Fruit fly (Drosophila melanogaster) whole organism, embryonic: ENCODE data around the gene Dph3.

Experiments used
- Atf-2 ChIP-seq: fragments of 200-800 bp; sonication (Bioruptor generic); optimal IDR thresholded peaks from 2 replicates; lab custom pipeline; 2016; ENCODE audit warnings: missing biosample characterization, missing genetic modification characterization
- CG10147 ChIP-seq: fragments of 200-800 bp; sonication (Bioruptor generic); optimal IDR thresholded peaks from 2 replicates; lab custom pipeline; 2019; ENCODE audit warnings: missing biosample characterization, mild to moderate bottlenecking, missing genetic modification characterization, moderate library complexity
- CG11456 ChIP-seq: fragments of 200-800 bp; sonication (Bioruptor generic); IDR thresholded peaks from 3 replicates; pipeline ENCODE4 v1.3.6; 2022; ENCODE audit warnings: missing biosample characterization, missing genetic modification characterization
- CG11560 ChIP-seq: fragments of 200-800 bp; sonication (Bioruptor generic); IDR thresholded peaks from 3 replicates; pipeline ENCODE4 v1.3.6; 2022; ENCODE audit warnings: missing biosample characterization, missing genetic modification characterization
- CG11695 ChIP-seq: fragments of 200-800 bp; sonication (Bioruptor generic); IDR thresholded peaks from 3 replicates; pipeline ENCODE4 v1.3.6; 2022; ENCODE audit warnings: missing biosample characterization, missing genetic modification characterization
- CG15011 ChIP-seq: fragments of 200-800 bp; sonication (Bioruptor generic); optimal IDR thresholded peaks from 3 replicates; lab custom pipeline; 2018; ENCODE audit warnings: missing biosample characterization, mild to moderate bottlenecking, missing genetic modification characterization
- CG15269 ChIP-seq: fragments of 200-800 bp; sonication (Bioruptor generic); optimal IDR thresholded peaks from 2 replicates; lab custom pipeline; 2018; ENCODE audit warnings: missing biosample characterization, mild to moderate bottlenecking, missing genetic modification characterization, moderate library complexity
- CG15479 ChIP-seq: fragments of 200-800 bp; sonication (Bioruptor generic); optimal IDR thresholded peaks from 3 replicates; lab custom pipeline; 2019; ENCODE audit warnings: missing biosample characterization, mild to moderate bottlenecking, missing genetic modification characterization, moderate library complexity
- CG17612 ChIP-seq: fragments of 200-800 bp; sonication (Bioruptor generic); IDR thresholded peaks from 2 replicates; pipeline ENCODE4 v1.3.6; 2022; ENCODE audit warnings: missing biosample characterization, missing genetic modification characterization
- CG1792 ChIP-seq: fragments of 200-800 bp; sonication (Bioruptor generic); optimal IDR thresholded peaks from 2 replicates; lab custom pipeline; 2016; ENCODE audit warnings: missing biosample characterization, missing genetic modification characterization
- CG18262 ChIP-seq: fragments of 200-800 bp; optimal IDR thresholded peaks from 3 replicates; lab custom pipeline; 2019; ENCODE audit warnings: missing biosample characterization, mild to moderate bottlenecking, missing genetic modification characterization, moderate library complexity
- CG18619 ChIP-seq: fragments of 200-800 bp; sonication (Bioruptor generic); optimal IDR thresholded peaks from 3 replicates; lab custom pipeline; 2017; ENCODE audit warnings: missing biosample characterization, mild to moderate bottlenecking, missing genetic modification characterization
- CG2712 ChIP-seq: fragments of 200-800 bp; optimal IDR thresholded peaks from 3 replicates; lab custom pipeline; 2019; ENCODE audit warnings: missing biosample characterization, mild to moderate bottlenecking, missing genetic modification characterization, moderate library complexity
- CG43689 ChIP-seq: fragments of 200-800 bp; sonication (Bioruptor generic); IDR thresholded peaks from 2 replicates; pipeline ENCODE4 v1.3.6; 2022; ENCODE audit warnings: missing biosample characterization, missing genetic modification characterization
- CG6791 ChIP-seq: fragments of 200-800 bp; sonication (Bioruptor generic); IDR thresholded peaks from 3 replicates; pipeline ENCODE4 v1.3.6; 2022; ENCODE audit warnings: missing biosample characterization, missing genetic modification characterization; ENCODE audit not compliant: partially characterized antibody
- CG6813 ChIP-seq: fragments of 200-800 bp; sonication (Bioruptor generic); optimal IDR thresholded peaks from 2 replicates; lab custom pipeline; 2017; ENCODE audit warnings: missing biosample characterization, missing genetic modification characterization, mild to moderate bottlenecking, moderate library complexity, missing genetic modification reagents
- CG7556 ChIP-seq: fragments of 200-800 bp; sonication (Bioruptor generic); optimal IDR thresholded peaks from 2 replicates; lab custom pipeline; 2017; ENCODE audit warnings: missing biosample characterization, mild to moderate bottlenecking, missing genetic modification characterization
- CG7786 ChIP-seq: fragments of 200-800 bp; sonication (Bioruptor generic); optimal IDR thresholded peaks from 2 replicates; lab custom pipeline; 2016; ENCODE audit warnings: missing biosample characterization, missing genetic modification characterization
- CG9437 ChIP-seq: fragments of 200-800 bp; sonication (Bioruptor generic); optimal IDR thresholded peaks from 2 replicates; lab custom pipeline; 2018; ENCODE audit warnings: missing biosample characterization, mild to moderate bottlenecking, missing genetic modification characterization
- D19B ChIP-seq: fragments of 200-800 bp; sonication (Bioruptor generic); optimal IDR thresholded peaks from 2 replicates; lab custom pipeline; 2017; ENCODE audit warnings: missing biosample characterization, mild to moderate bottlenecking, missing genetic modification characterization
- Doc2 ChIP-seq: fragments of 200-800 bp; sonication (Bioruptor generic); IDR thresholded peaks from 2 replicates; pipeline ENCODE4 v1.3.6; 2022; ENCODE audit warnings: missing biosample characterization, missing genetic modification characterization
- HmgD ChIP-seq: fragments of 200-800 bp; sonication (Bioruptor generic); optimal IDR thresholded peaks from 3 replicates; lab custom pipeline; 2016; ENCODE audit warnings: missing biosample characterization, missing genetic modification characterization
- Hr51 ChIP-seq, 2 experiments: fragments of 200-800 bp; sonication (Bioruptor generic); optimal IDR thresholded peaks; 2 replicates in 1 of 2; 3 replicates in 1 of 2; lab custom pipeline; 2016 to 2018; ENCODE audit warnings: missing biosample characterization in 2 of 2, missing genetic modification characterization in 2 of 2, mild to moderate bottlenecking in 1 of 2, moderate library complexity in 1 of 2
- MBD-R2 ChIP-seq: fragments of 200-800 bp; sonication (Bioruptor generic); IDR thresholded peaks from 2 replicates; pipeline ENCODE4 v1.3.6; 2022; ENCODE audit warnings: missing biosample characterization, missing genetic modification characterization
- Med ChIP-seq: fragments of 200-800 bp; sonication (Bioruptor generic); peaks from one replicate; lab custom pipeline; 2016; ENCODE audit warnings: missing biosample characterization, missing genetic modification characterization, mild to moderate bottlenecking, inconsistent platforms, moderate library complexity
- Oaz ChIP-seq: fragments of 200-800 bp; sonication (Bioruptor generic); IDR thresholded peaks from 2 replicates; pipeline ENCODE4 v1.3.6; 2022; ENCODE audit warnings: missing biosample characterization, missing genetic modification characterization
- Ptx1 ChIP-seq: fragments of 200-800 bp; sonication (Bioruptor generic); IDR thresholded peaks from 2 replicates; pipeline ENCODE4 v1.3.6; 2022; ENCODE audit warnings: missing biosample characterization, missing genetic modification characterization
- Xrp1 ChIP-seq: fragments of 200-800 bp; sonication (Bioruptor generic); IDR thresholded peaks from 2 replicates; pipeline ENCODE4 v1.3.6; 2022; ENCODE audit warnings: missing biosample characterization, missing genetic modification characterization
- ab ChIP-seq: fragments of 200-800 bp; sonication (Bioruptor generic); optimal IDR thresholded peaks from 2 replicates; lab custom pipeline; 2016; ENCODE audit warnings: missing biosample characterization, missing genetic modification characterization
- al ChIP-seq: fragments of 200-800 bp; sonication (Bioruptor generic); IDR thresholded peaks from 2 replicates; pipeline ENCODE4 v1.3.6; 2022; ENCODE audit warnings: missing biosample characterization, missing genetic modification characterization
- ato ChIP-seq: fragments of 200-800 bp; sonication (Bioruptor generic); IDR thresholded peaks from 2 replicates; pipeline ENCODE4 v1.3.6; 2022; ENCODE audit warnings: missing biosample characterization, missing genetic modification characterization; ENCODE audit not compliant: partially characterized antibody
- br ChIP-seq: fragments of >200 bp; optimal IDR thresholded peaks from 2 replicates; lab custom pipeline; 2017
- crol ChIP-seq: fragments of 200-800 bp; sonication (Bioruptor generic); IDR thresholded peaks from 2 replicates; pipeline ENCODE4 v1.3.6; 2022; ENCODE audit warnings: missing biosample characterization, missing genetic modification characterization
- crp ChIP-seq, 2 experiments: fragments of 200-800 bp; sonication (Bioruptor generic); optimal IDR thresholded peaks; 2 replicates in 1 of 2; 3 replicates in 1 of 2; lab custom pipeline; 2017; ENCODE audit warnings: missing biosample characterization in 2 of 2, missing genetic modification characterization in 2 of 2, mild to moderate bottlenecking in 1 of 2, moderate library complexity in 1 of 2
- fd3F ChIP-seq: fragments of 200-800 bp; sonication (Bioruptor generic); optimal IDR thresholded peaks from 2 replicates; lab custom pipeline; 2018; ENCODE audit warnings: missing biosample characterization, mild to moderate bottlenecking, missing genetic modification characterization, moderate library complexity
- gfzf ChIP-seq: fragments of 200-800 bp; sonication (Bioruptor generic); optimal IDR thresholded peaks from 2 replicates; lab custom pipeline; 2016; ENCODE audit warnings: missing biosample characterization, mild to moderate bottlenecking, missing genetic modification characterization, moderate library complexity
- grn ChIP-seq: fragments of 200-800 bp; sonication (Bioruptor generic); optimal IDR thresholded peaks from 3 replicates; lab custom pipeline; 2017; ENCODE audit warnings: missing biosample characterization, missing genetic modification characterization
- hb ChIP-seq: fragments of 200-800 bp; sonication (Bioruptor generic); IDR thresholded peaks from 3 replicates; pipeline ENCODE4 v1.3.6; 2022; ENCODE audit warnings: missing biosample characterization, missing genetic modification characterization; ENCODE audit not compliant: partially characterized antibody
- jing ChIP-seq: fragments of 200-800 bp; sonication (Bioruptor generic); optimal IDR thresholded peaks from 2 replicates; lab custom pipeline; 2018; ENCODE audit warnings: missing biosample characterization, mild to moderate bottlenecking, missing genetic modification characterization
- mam ChIP-seq: fragments of 200-800 bp; sonication (Bioruptor generic); optimal IDR thresholded peaks from 3 replicates; lab custom pipeline; 2016; ENCODE audit warnings: missing biosample characterization, missing genetic modification characterization
- peb ChIP-seq: fragments of 200-800 bp; sonication (Bioruptor generic); IDR thresholded peaks from 2 replicates; pipeline ENCODE4 v1.3.6; 2022; ENCODE audit warnings: missing biosample characterization, missing genetic modification characterization
- pita ChIP-seq: fragments of 200-800 bp; sonication (Bioruptor generic); optimal IDR thresholded peaks from 2 replicates; lab custom pipeline; 2017; ENCODE audit warnings: missing biosample characterization, mild to moderate bottlenecking, missing genetic modification characterization
- row ChIP-seq: fragments of 200-800 bp; sonication (Bioruptor generic); IDR thresholded peaks from 3 replicates; pipeline ENCODE4 v1.3.6; 2022; ENCODE audit warnings: missing biosample characterization, missing genetic modification characterization
- run ChIP-seq: fragments of 200-800 bp; sonication (Bioruptor generic); optimal IDR thresholded peaks from 3 replicates; lab custom pipeline; 2018; ENCODE audit warnings: missing biosample characterization, mild to moderate bottlenecking, missing genetic modification characterization
- seq ChIP-seq: fragments of 200-800 bp; sonication (Bioruptor generic); IDR thresholded peaks from 2 replicates; pipeline ENCODE4 v1.3.6; 2022; ENCODE audit warnings: missing biosample characterization, missing genetic modification characterization
- vnd ChIP-seq: fragments of 200-800 bp; sonication (Bioruptor generic); IDR thresholded peaks from 3 replicates; pipeline ENCODE4 v1.3.6; 2022; ENCODE audit warnings: missing biosample characterization, missing genetic modification characterization; ENCODE audit not compliant: partially characterized antibody
- z ChIP-seq: fragments of 200-800 bp; sonication (Bioruptor generic); IDR thresholded peaks from 3 replicates; pipeline ENCODE4 v1.3.6; 2022; ENCODE audit warnings: missing biosample characterization, missing genetic modification characterization
- zen2 ChIP-seq: fragments of 200-800 bp; sonication (Bioruptor generic); IDR thresholded peaks from 3 replicates; pipeline ENCODE4 v1.3.6; 2022; ENCODE audit warnings: missing biosample characterization, missing genetic modification characterization; ENCODE audit not compliant: partially characterized antibody
- zf30C ChIP-seq: fragments of 200-800 bp; sonication (Bioruptor generic); optimal IDR thresholded peaks from 3 replicates; lab custom pipeline; 2018; ENCODE audit warnings: missing biosample characterization, mild to moderate bottlenecking, missing genetic modification characterization

Gene Dph3

dm6 chr3R:11196648-11197388 is 34.9 kb upstream of the Dph3 start (continued):
- TF ChIP-seq Ptx1 (GFP tag; lab: Robert Waterston, UW) (peak; percentile 99), CG6813 (peak; percentile 97), mam (GFP tag; lab: Kevin White, UChicago) (no peak), CG7556 (GFP tag; lab: Kevin White, UChicago) (peak; percentile 100), jing (peak; percentile 91), seq (GFP tag; lab: Robert Waterston, UW) (peak; percentile 98), CG11560 (tag; lab: Robert Waterston, UW) (peak; percentile 93), z (0 out of 3 replicates have a peak, but pooled peaks have one; percentile 35), Doc2 (GFP tag; lab: Robert Waterston, UW) (peak; percentile 93), ato (GFP tag; lab: Robert Waterston, UW) (no peak), peb (peak; percentile 97), CG18262 (tag; lab: Kevin White, UChicago) (peak; percentile 96), gfzf (GFP tag; lab: Kevin White, UChicago) (peak; percentile 3), row (GFP tag; lab: Robert Waterston, UW) (peak; percentile 99), grn (GFP tag; lab: Kevin White, UChicago) (no peak), CG1792 (GFP tag; lab: Kevin White, UChicago) (peak; percentile 88), MBD-R2 (GFP tag; lab: Robert Waterston, UW) (peak; percentile 94), zen2 (GFP tag; lab: Robert Waterston, UW) (no peak), Oaz (GFP tag; lab: Robert Waterston, UW) (peak; percentile 97), CG9437 (GFP tag; lab: Kevin White, UChicago) (peak; percentile 97), CG11695 (GFP tag; lab: Robert Waterston, UW) (peak; percentile 99), CG6791 (GFP tag; lab: Robert Waterston, UW) (no peak), crp (GFP tag; optimal IDR thresholded peaks at IDR 0.05; lab: Kevin White, UChicago) (peak in 1 of 2 experiments; percentile 74), D19B (GFP tag; lab: Kevin White, UChicago) (peak; percentile 96), CG15479 (GFP tag; lab: Kevin White, UChicago) (peak; percentile 18), CG17612 (GFP tag; lab: Robert Waterston, UW) (peak; percentile 95), CG11456 (peak; percentile 98), CG15269 (peak; percentile 99), Xrp1 (peak; percentile 98), Hr51 (GFP tag; optimal IDR thresholded peaks at IDR 0.05; lab: Kevin White, UChicago) (peak; percentile 93 to 100), CG2712 (tag; lab: Kevin White, UChicago) (peak; percentile 97), vnd (no peak), CG18619 (GFP tag; lab: Kevin White, UChicago) (peak; percentile 99), br (lab: Kevin White, UChicago) (no peak), hb (GFP tag; lab: Robert Waterston, UW) (no peak), fd3F (GFP tag; lab: Kevin White, UChicago) (peak; percentile 98), ab (GFP tag; lab: Kevin White, UChicago) (no peak), crol (peak; percentile 73), CG7786 (GFP tag; lab: Kevin White, UChicago) (peak; percentile 86), CG15011 (peak; percentile 98), Med (GFP tag; lab: Kevin White, UChicago) (peak; percentile 98), Atf-2 (GFP tag; lab: Kevin White, UChicago) (peak; percentile 74), CG43689 (GFP tag; lab: Robert Waterston, UW) (peak; percentile 95), al (GFP tag; lab: Robert Waterston, UW) (peak; percentile 99), CG10147 (peak; percentile 99), HmgD (GFP tag; lab: Kevin White, UChicago) (peak; percentile 56), pita (GFP tag; lab: Kevin White, UChicago) (no peak), run (tag; lab: Kevin White, UChicago) (peak; percentile 98), zf30C (GFP tag; lab: Kevin White, UChicago) (no peak)
